Worm (Caenorhabditis elegans) whole organism, L1 larva: ENCODE measurements around the gene clec-149.

Experiments
- C16A3.4 ChIP-seq: fragments of 150-350 bp; optimal IDR thresholded peaks from 2 replicates; lab custom pipeline; 2014; ENCODE audit warnings: missing biosample characterization, missing genetic modification characterization
- C34B4.2 ChIP-seq: sonication (generic microtip); optimal IDR thresholded peaks from 2 replicates; lab custom pipeline; 2017; ENCODE audit warnings: mild to moderate bottlenecking, missing genetic modification characterization, missing compliant biosample characterization
- F16B12.6 ChIP-seq: fragments of 150-350 bp; optimal IDR thresholded peaks from 2 replicates; lab custom pipeline; 2014; ENCODE audit warnings: missing biosample characterization, missing genetic modification characterization
- aly-2 ChIP-seq: fragments of 150-350 bp; optimal IDR thresholded peaks from 2 replicates; lab custom pipeline; 2014; ENCODE audit warnings: missing biosample characterization, missing genetic modification characterization
- ama-1 ChIP-seq: fragments of 150-350 bp; optimal IDR thresholded peaks from 2 replicates; lab custom pipeline; 2014
- ceh-8 ChIP-seq: fragments of 200-800 bp; sonication (Bioruptor generic); optimal IDR thresholded peaks from 2 replicates; lab custom pipeline; 2018; ENCODE audit warnings: mild to moderate bottlenecking, missing genetic modification characterization, moderate library complexity, missing compliant biosample characterization
- ceh-88 ChIP-seq: fragments of 200-800 bp; sonication (Bioruptor generic); IDR thresholded peaks from 2 replicates; pipeline ENCODE4 v1.3.6; 2022; ENCODE audit warnings: missing genetic modification characterization, missing compliant biosample characterization
- ceh-90 ChIP-seq: sonication (generic microtip); optimal IDR thresholded peaks from 2 replicates; lab custom pipeline; 2016; ENCODE audit warnings: missing genetic modification characterization, missing compliant biosample characterization
- efl-3 ChIP-seq: fragments of 200-800 bp; sonication (Bioruptor generic); optimal IDR thresholded peaks from 2 replicates; lab custom pipeline; 2018; ENCODE audit warnings: mild to moderate bottlenecking, missing genetic modification characterization, missing compliant biosample characterization
- egl-13 ChIP-seq: sonication (generic microtip); optimal IDR thresholded peaks from 2 replicates; lab custom pipeline; 2016; ENCODE audit warnings: missing genotype, missing genetic modification reagents, missing genetic modification characterization, missing compliant biosample characterization
- egl-27 ChIP-seq, 2 experiments: fragments of 150-350 bp in 1 of 2; sonication (generic microtip); optimal IDR thresholded peaks; 3 replicates each; lab custom pipeline; 2017 to 2018; ENCODE audit warnings: missing biosample characterization in 2 of 2, missing genetic modification characterization in 2 of 2, missing genetic modification reagents in 2 of 2
- elt-2 ChIP-seq: sonication (generic microtip); optimal IDR thresholded peaks from 2 replicates; lab custom pipeline; 2016; ENCODE audit warnings: missing genetic modification characterization, mild to moderate bottlenecking, inconsistent platforms, missing compliant biosample characterization, missing genetic modification reagents
- elt-3 ChIP-seq, 6 experiments: fragments of 150-350 bp in 1 of 6; sonication (generic microtip); optimal IDR thresholded peaks; 2 replicates each; lab custom pipeline; 2017 to 2018; ENCODE audit warnings: missing biosample characterization in 6 of 6, missing genetic modification characterization in 6 of 6, inconsistent platforms in 1 of 6
- ets-5 ChIP-seq: fragments of 200-800 bp; sonication (Bioruptor generic); IDR thresholded peaks from 2 replicates; pipeline ENCODE4 v1.3.6; 2022; ENCODE audit warnings: missing genetic modification characterization, missing compliant biosample characterization
- fkh-4 ChIP-seq: sonication (generic microtip); optimal IDR thresholded peaks from 2 replicates; lab custom pipeline; 2016; ENCODE audit warnings: missing compliant biosample characterization, missing genetic modification characterization, borderline replicate concordance
- fkh-8 ChIP-seq: sonication (generic microtip); optimal IDR thresholded peaks from 2 replicates; lab custom pipeline; 2016; ENCODE audit warnings: mild to moderate bottlenecking, missing genetic modification characterization, missing compliant biosample characterization
- fos-1 ChIP-seq: fragments of 150-350 bp; optimal IDR thresholded peaks from 2 replicates; lab custom pipeline; 2014; ENCODE audit warnings: missing biosample characterization, missing genetic modification characterization
- hlh-4 ChIP-seq: sonication (generic microtip); optimal IDR thresholded peaks from 2 replicates; lab custom pipeline; 2016; ENCODE audit warnings: mild to moderate bottlenecking, missing genetic modification characterization, missing compliant biosample characterization
- hpl-2 ChIP-seq: fragments of 150-350 bp; optimal IDR thresholded peaks from 2 replicates; lab custom pipeline; 2014; ENCODE audit warnings: missing biosample characterization, missing genetic modification reagents, missing genetic modification characterization
- isw-1 ChIP-seq: fragments of 200-800 bp; sonication (Bioruptor generic); IDR thresholded peaks from 2 replicates; pipeline ENCODE4 v1.3.6; 2022; ENCODE audit warnings: missing genetic modification characterization, missing compliant biosample characterization
- lin-14 ChIP-seq: fragments of 200-800 bp; sonication (Bioruptor generic); optimal IDR thresholded peaks from 2 replicates; lab custom pipeline; 2018; ENCODE audit warnings: mild to moderate bottlenecking, missing genetic modification characterization, moderate library complexity, missing compliant biosample characterization
- lin-15B ChIP-seq: fragments of 150-350 bp; sonication (generic microtip); optimal IDR thresholded peaks from 3 replicates; lab custom pipeline; 2014; ENCODE audit warnings: missing biosample characterization, missing genetic modification characterization
- lsy-2 ChIP-seq, 2 experiments: fragments of 150-350 bp; optimal IDR thresholded peaks; 2 replicates each; lab custom pipeline; 2014; ENCODE audit warnings: missing biosample characterization in 2 of 2, missing genetic modification characterization in 2 of 2
- mab-9 ChIP-seq: fragments of 200-800 bp; sonication (Bioruptor generic); IDR thresholded peaks from 2 replicates; pipeline ENCODE4 v1.3.6; 2022; ENCODE audit warnings: missing genetic modification reagents, missing genetic modification characterization, missing compliant biosample characterization
- mdl-1 ChIP-seq, 2 experiments: fragments of 150-350 bp; optimal IDR thresholded peaks; 2 replicates each; lab custom pipeline; 2014 to 2017; ENCODE audit warnings: missing biosample characterization in 2 of 2, missing genetic modification characterization in 2 of 2, inconsistent platforms in 1 of 2
- mep-1 ChIP-seq: fragments of 150-350 bp; optimal IDR thresholded peaks from 2 replicates; lab custom pipeline; 2014; ENCODE audit warnings: missing biosample characterization, missing genetic modification characterization
- nhr-19 ChIP-seq: fragments of 200-800 bp; sonication (Bioruptor generic); conservative IDR thresholded peaks from 2 replicates; pipeline ENCODE4 v1.3.6; 2022; ENCODE audit warnings: missing genetic modification characterization, missing compliant biosample characterization
- nhr-237 ChIP-seq: fragments of 150-350 bp; optimal IDR thresholded peaks from 2 replicates; lab custom pipeline; 2014; ENCODE audit warnings: missing biosample characterization, missing genetic modification characterization
- nhr-28 ChIP-seq: fragments of 150-350 bp; optimal IDR thresholded peaks from 2 replicates; lab custom pipeline; 2014; ENCODE audit warnings: missing biosample characterization, missing genetic modification characterization
- nhr-76 ChIP-seq: sonication (generic microtip); optimal IDR thresholded peaks from 2 replicates; lab custom pipeline; 2017; ENCODE audit warnings: missing biosample characterization, missing genetic modification characterization
- nhr-84 ChIP-seq: sonication (generic microtip); optimal IDR thresholded peaks from 2 replicates; lab custom pipeline; 2017; ENCODE audit warnings: missing biosample characterization, missing genetic modification characterization
- nhr-85 ChIP-seq: sonication (generic microtip); peaks from one replicate; lab custom pipeline; 2016; ENCODE audit warnings: missing genetic modification characterization, inconsistent platforms, missing compliant biosample characterization
- nhr-90 ChIP-seq: sonication (generic microtip); optimal IDR thresholded peaks from 2 replicates; lab custom pipeline; 2016; ENCODE audit warnings: mild to moderate bottlenecking, missing genetic modification characterization, missing compliant biosample characterization; ENCODE audit not compliant: poor library complexity
- pax-3 ChIP-seq: fragments of 200-800 bp; sonication (Bioruptor generic); optimal IDR thresholded peaks from 2 replicates; lab custom pipeline; 2018; ENCODE audit warnings: mild to moderate bottlenecking, missing genetic modification characterization, moderate library complexity, missing compliant biosample characterization
- rnt-1 ChIP-seq: sonication (generic microtip); optimal IDR thresholded peaks from 2 replicates; lab custom pipeline; 2016; ENCODE audit warnings: mild to moderate bottlenecking, missing genetic modification characterization, moderate library complexity, missing compliant biosample characterization
- snpc-4 ChIP-seq: fragments of 150-350 bp; optimal IDR thresholded peaks from 2 replicates; lab custom pipeline; 2014; ENCODE audit warnings: missing biosample characterization, missing genetic modification characterization
- snu-23 ChIP-seq: sonication (generic microtip); optimal IDR thresholded peaks from 2 replicates; lab custom pipeline; 2016; ENCODE audit warnings: missing genetic modification characterization, missing compliant biosample characterization
- sox-4 ChIP-seq: sonication (generic microtip); optimal IDR thresholded peaks from 2 replicates; lab custom pipeline; 2016; ENCODE audit warnings: missing genetic modification characterization, missing compliant biosample characterization
- sptf-1 ChIP-seq: fragments of 150-350 bp; optimal IDR thresholded peaks from 2 replicates; lab custom pipeline; 2014; ENCODE audit warnings: missing biosample characterization, missing genetic modification characterization
- sup-37 ChIP-seq: fragments of 200-800 bp; sonication (Bioruptor generic); optimal IDR thresholded peaks from 2 replicates; lab custom pipeline; 2018; ENCODE audit warnings: mild to moderate bottlenecking, missing genetic modification characterization, missing compliant biosample characterization
- tbx-2 ChIP-seq: sonication (generic microtip); optimal IDR thresholded peaks from 2 replicates; lab custom pipeline; 2016; ENCODE audit warnings: missing genetic modification characterization, missing compliant biosample characterization
- tlp-1 ChIP-seq: fragments of 150-350 bp; optimal IDR thresholded peaks from 2 replicates; lab custom pipeline; 2014; ENCODE audit warnings: missing biosample characterization, missing genetic modification characterization
- unc-130 ChIP-seq: fragments of 150-350 bp; optimal IDR thresholded peaks from 2 replicates; lab custom pipeline; 2017; ENCODE audit warnings: missing biosample characterization, missing genetic modification characterization, inconsistent platforms
- unc-30 ChIP-seq: sonication (generic microtip); optimal IDR thresholded peaks from 2 replicates; lab custom pipeline; 2017; ENCODE audit warnings: missing biosample characterization, missing genetic modification characterization
- unc-62 ChIP-seq: fragments of 150-350 bp; optimal IDR thresholded peaks from 2 replicates; lab custom pipeline; 2014; ENCODE audit warnings: missing biosample characterization, missing genetic modification reagents, missing genetic modification characterization
- unc-98 ChIP-seq: fragments of 200-800 bp; sonication (Bioruptor generic); IDR thresholded peaks from 2 replicates; pipeline ENCODE4 v1.3.6; 2022; ENCODE audit warnings: missing genetic modification characterization, missing compliant biosample characterization
- vab-15 ChIP-seq: sonication (generic microtip); optimal IDR thresholded peaks from 2 replicates; lab custom pipeline; 2017; ENCODE audit warnings: missing genotype, mild to moderate bottlenecking, missing genetic modification characterization, missing compliant biosample characterization
- xbp-1 ChIP-seq: sonication (generic microtip); optimal IDR thresholded peaks from 2 replicates; lab custom pipeline; 2016; ENCODE audit warnings: missing genetic modification characterization, missing compliant biosample characterization
- zip-4 ChIP-seq: fragments of 200-800 bp; sonication (Bioruptor generic); optimal IDR thresholded peaks from 2 replicates; lab custom pipeline; 2018; ENCODE audit warnings: mild to moderate bottlenecking, missing genetic modification characterization, moderate library complexity, missing compliant biosample characterization

Gene clec-149

ce11 chrIII:833711-834442 lies 10.9 kb downstream of the clec-149 start (continued):
- TF ChIP-seq nhr-28 (tag; lab: Kevin White, UChicago) (no peak), sptf-1 (no peak), nhr-90 (tag; lab: Kevin White, UChicago) (peak; percentile 84), unc-98 (no peak; the same call in 1 of the 2 replicates), snpc-4 (tag; lab: Kevin White, UChicago) (peak; percentile 80), nhr-237 (peak; percentile 90), elt-2 (tag; lab: Kevin White, UChicago) (peak; percentile 63), unc-130 (tag; lab: Kevin White, UChicago) (peak; percentile 80), fkh-4 (no peak), lsy-2 (tag; optimal IDR thresholded peaks at IDR 0.05; lab: Kevin White, UChicago) (peak; percentile 81 to 95), ceh-88 (GFP tag; lab: Robert Waterston, UW) (peak; percentile 45; the same call in 1 of the 2 replicates), pax-3 (tag; lab: Kevin White, UChicago) (peak; percentile 70), lin-14 (GFP tag; lab: Kevin White, UChicago) (peak; percentile 99), isw-1 (GFP tag; lab: Robert Waterston, UW) (peak; percentile 83), egl-13 (tag; lab: Kevin White, UChicago) (peak; percentile 54), rnt-1 (peak; percentile 86), lin-15B (tag; lab: Kevin White, UChicago) (no peak), C16A3.4 (peak; percentile 94), xbp-1 (peak; percentile 82), sup-37 (GFP tag; lab: Kevin White, UChicago) (peak; percentile 45), vab-15 (tag; lab: Kevin White, UChicago) (no peak), sox-4 (no peak), elt-3 (tag; optimal IDR thresholded peaks at IDR 0.05; lab: Kevin White, UChicago) (peak in 5 of 6 experiments; percentile 5 to 84 (median 65)), ama-1 (lab: Kevin White, UChicago) (peak; percentile 80), F16B12.6 (tag; lab: Kevin White, UChicago) (peak; percentile 32), mep-1 (tag; lab: Kevin White, UChicago) (peak; percentile 93), fos-1 (tag; lab: Kevin White, UChicago) (peak; percentile 85), hlh-4 (tag; lab: Kevin White, UChicago) (no peak), ets-5 (GFP tag; lab: Robert Waterston, UW) (no peak), unc-30 (tag; lab: Kevin White, UChicago) (no peak), efl-3 (GFP tag; lab: Kevin White, UChicago) (no peak), hpl-2 (GFP tag; lab: Kevin White, UChicago) (peak; percentile 56), unc-62 (GFP tag; lab: Kevin White, UChicago) (no peak), nhr-19 (GFP tag; lab: Robert Waterston, UW) (peak; percentile 83)

ce11 chrIII:834443-834815 lies 11.4 kb downstream of the clec-149 start:
- TF ChIP-seq nhr-84 (tag; lab: Kevin White, UChicago) (no peak), aly-2 (tag; lab: Kevin White, UChicago) (no peak), mdl-1 (tag; optimal IDR thresholded peaks at IDR 0.05; lab: Kevin White, UChicago) (peak in 1 of 2 experiments; percentile 7), snu-23 (GFP tag; lab: Kevin White, UChicago) (no peak), zip-4 (GFP tag; lab: Kevin White, UChicago) (peak; percentile 7), ceh-8 (no peak), F16B12.6 (tag; lab: Kevin White, UChicago) (no peak), ceh-90 (tag; lab: Kevin White, UChicago) (no peak), nhr-76 (tag; lab: Kevin White, UChicago) (no peak), ets-5 (GFP tag; lab: Robert Waterston, UW) (no peak), egl-27 (tag; optimal IDR thresholded peaks at IDR 0.05; lab: Kevin White, UChicago) (no peak), nhr-28 (tag; lab: Kevin White, UChicago) (no peak), mab-9 (no peak), nhr-85 (peak; percentile 64), fkh-8 (tag; lab: Kevin White, UChicago) (no peak), elt-3 (tag; optimal IDR thresholded peaks at IDR 0.05; lab: Kevin White, UChicago) (no peak), C34B4.2 (peak; percentile 24), tbx-2 (no peak), vab-15 (tag; lab: Kevin White, UChicago) (no peak), mep-1 (tag; lab: Kevin White, UChicago) (no peak), tlp-1 (tag; lab: Kevin White, UChicago) (no peak)
